Fruit fly (Drosophila melanogaster): ENCODE measurements around the gene Dop1R1.

DNA sequence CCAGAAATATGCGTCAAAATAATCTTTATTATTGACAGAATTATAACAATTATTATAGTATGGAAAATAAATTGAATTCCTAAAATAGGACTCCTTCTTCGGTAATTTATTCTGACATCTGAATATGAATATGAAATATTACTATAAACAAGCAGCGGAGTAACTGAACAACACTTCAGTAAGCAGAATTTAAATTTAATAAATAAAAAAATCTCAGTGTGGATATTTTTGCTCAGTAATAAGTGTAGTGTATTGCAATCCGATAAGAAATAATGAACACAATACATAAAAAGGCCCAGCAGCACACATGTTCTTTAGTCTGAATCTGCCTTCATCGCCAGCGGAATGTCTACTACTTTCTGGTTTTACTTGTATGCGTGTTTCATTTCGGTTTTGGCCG, 41.2 kb upstream of the Dop1R1 start, which contains the start of gene CG43179:
- TF ChIP-seq CG8478 (optimal IDR thresholded peaks at IDR 0.05) (no peak), CTCF (optimal IDR thresholded peaks at IDR 0.05) (no peak)

Measured in S2 (cell line).